Worm (Caenorhabditis elegans): ENCODE measurements around the gene Y73B6BL.23.

Gene Y73B6BL.23

DNA sequence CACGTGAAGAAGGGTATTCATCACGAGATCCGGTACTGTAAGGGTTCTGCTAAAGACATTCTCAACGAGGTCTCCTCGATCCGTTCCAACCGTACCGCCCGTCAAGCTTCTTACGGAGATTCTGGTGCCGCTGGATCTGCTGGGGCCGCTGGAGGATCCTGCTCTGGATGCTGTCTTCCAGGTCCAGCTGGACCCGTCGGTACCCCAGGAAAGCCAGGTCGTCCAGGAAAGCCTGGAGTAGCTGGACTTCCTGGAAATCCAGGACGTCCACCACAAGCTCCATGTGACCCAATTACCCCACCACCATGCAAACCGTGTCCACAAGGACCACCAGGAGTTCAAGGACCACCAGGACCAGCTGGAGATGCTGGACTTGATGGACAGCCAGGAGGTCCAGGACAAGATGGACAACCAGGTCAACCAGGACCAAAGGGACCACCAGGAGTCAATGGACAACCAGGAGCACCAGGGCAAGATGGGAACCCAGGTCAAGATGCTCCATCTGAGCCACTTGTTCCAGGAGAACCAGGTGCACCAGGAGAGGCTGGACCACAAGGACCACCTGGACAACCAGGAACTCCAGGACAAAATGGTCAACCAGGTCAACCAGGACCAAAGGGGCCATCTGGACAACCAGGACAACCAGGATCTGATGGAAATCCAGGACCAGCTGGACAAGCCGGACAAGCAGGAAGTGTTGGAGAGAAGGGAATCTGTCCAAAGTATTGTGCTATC lies 41.4 kb downstream of the Y73B6BL.23 start:
- TF ChIP-seq hnd-1 (tag; optimal IDR thresholded peaks at IDR 0.05) (no peak), scrt-1 (GFP tag; IDR thresholded peaks at IDR 0.05) (no peak), ceh-36 (tag; optimal IDR thresholded peaks at IDR 0.05) (no peak), tra-4 (tag; optimal IDR thresholded peaks at IDR 0.05) (no peak), flt-1 (GFP tag; IDR thresholded peaks at IDR 0.05) (no peak), ceh-13 (GFP tag; optimal IDR thresholded peaks at IDR 0.05) (no peak), hmg-4 (GFP tag; optimal IDR thresholded peaks at IDR 0.05) (no peak)

ce11 chrIV:6376473-6377115 lies 42.3 kb downstream of the Y73B6BL.23 start, which contains the start of the genes hrpf-2 and bli-6:
TSS of gene hrpf-2 (minus strand) at chrIV:6376523.
TSS of gene bli-6 (plus strand) at chrIV:6377065.
- TF ChIP-seq F13C5.2 (tag; optimal IDR thresholded peaks at IDR 0.05) (peak; percentile 55), hnd-1 (tag; optimal IDR thresholded peaks at IDR 0.05) (no peak)

DNA sequence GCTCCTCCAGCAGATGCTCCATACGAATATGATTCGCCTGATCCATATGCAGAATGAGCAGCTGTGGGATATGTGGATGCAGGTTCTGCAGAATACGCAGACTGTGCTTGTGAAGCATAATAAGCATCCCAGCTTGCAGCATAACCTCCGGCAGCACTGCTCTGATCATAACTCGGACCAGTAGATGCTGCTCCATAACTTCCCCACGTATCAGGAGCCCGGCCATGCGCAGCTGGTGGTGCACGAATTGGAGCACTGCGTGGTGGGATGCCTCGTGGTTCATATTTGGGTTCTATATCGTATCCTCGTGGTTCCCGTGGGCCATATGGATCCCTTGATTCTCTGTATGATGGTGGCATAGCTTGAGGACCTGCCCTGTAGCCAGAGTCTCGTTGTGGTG lies 45.2 kb downstream of the Y73B6BL.23 start:
- TF ChIP-seq sea-1 (GFP tag; conservative IDR thresholded peaks at IDR 0.05) (no peak), hmg-4 (GFP tag; optimal IDR thresholded peaks at IDR 0.05) (no peak), tbx-11 (GFP tag; IDR thresholded peaks at IDR 0.05) (no peak), flt-1 (GFP tag; IDR thresholded peaks at IDR 0.05) (no peak), ets-7 (tag; optimal IDR thresholded peaks at IDR 0.05) (no peak), pes-1 (GFP tag; IDR thresholded peaks at IDR 0.05) (no peak)

ce11 chrIV:6372993-6373392 lies 45.9 kb downstream of the Y73B6BL.23 start, which contains the start of gene smg-3:
TSS of gene smg-3 (minus strand) at chrIV:6373093.
- TF ChIP-seq aly-1 (tag; optimal IDR thresholded peaks at IDR 0.05): no peak

DNA sequence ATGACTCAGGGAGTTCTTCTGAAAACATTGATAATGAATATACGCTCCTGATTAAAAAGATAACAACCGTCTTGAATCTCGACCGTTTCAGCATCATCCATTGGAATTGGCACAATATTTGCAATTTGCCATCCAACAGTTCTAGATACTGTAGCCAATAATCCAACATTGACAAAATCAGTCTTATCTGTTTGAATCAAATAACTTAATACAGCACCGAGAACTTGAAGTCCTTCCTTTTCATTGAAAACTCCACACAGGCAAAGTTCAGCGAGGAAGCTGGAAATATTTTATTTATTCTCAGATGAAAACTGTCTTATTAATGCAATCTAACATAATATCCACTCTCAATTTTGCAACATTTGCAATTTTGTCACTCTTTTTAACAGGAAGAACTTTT lies 46.6 kb downstream of the Y73B6BL.23 start:
- no peak for TF ChIP-seq tbx-11 (GFP tag; IDR thresholded peaks at IDR 0.05)

ce11 chrIV:6369489-6369888 lies 49.4 kb downstream of the Y73B6BL.23 start:
- TF ChIP-seq pes-1 (GFP tag; IDR thresholded peaks at IDR 0.05) (no peak), hmg-4 (GFP tag; optimal IDR thresholded peaks at IDR 0.05) (no peak), B0310.2 (tag; optimal IDR thresholded peaks at IDR 0.05) (no peak), hnd-1 (tag; optimal IDR thresholded peaks at IDR 0.05) (no peak), flt-1 (GFP tag; IDR thresholded peaks at IDR 0.05) (no peak), hmbx-1 (tag; optimal IDR thresholded peaks at IDR 0.05) (no peak), tbx-11 (GFP tag; IDR thresholded peaks at IDR 0.05) (no peak), ama-1 (optimal IDR thresholded peaks at IDR 0.05) (no peak), tbx-37 (GFP tag; conservative IDR thresholded peaks at IDR 0.05) (no peak), scrt-1 (GFP tag; IDR thresholded peaks at IDR 0.05) (no peak), ceh-13 (GFP tag; optimal IDR thresholded peaks at IDR 0.05) (no peak), ceh-36 (tag; optimal IDR thresholded peaks at IDR 0.05) (no peak)
